Worm (Caenorhabditis elegans) whole organism, young adult: ENCODE data around the gene C18D11.6.

Experiments
- B0019.2 ChIP-seq: fragments of 200-800 bp; sonication (Bioruptor generic); conservative IDR thresholded peaks from 2 replicates; pipeline ENCODE4 v1.3.6; 2022; ENCODE audit warnings: missing genetic modification reagents, missing genetic modification characterization, missing compliant biosample characterization
- C06A6.2 ChIP-seq: fragments of 200-800 bp; sonication (Bioruptor generic); conservative IDR thresholded peaks from 2 replicates; pipeline ENCODE4 v1.3.6; 2022; ENCODE audit warnings: missing genetic modification characterization, missing compliant biosample characterization
- D2030.7 ChIP-seq: fragments of 200-800 bp; sonication (Bioruptor generic); IDR thresholded peaks from 2 replicates; pipeline ENCODE4 v1.3.6; 2022; ENCODE audit warnings: missing genetic modification reagents, missing genetic modification characterization, missing compliant biosample characterization
- F10E7.11 ChIP-seq: sonication (generic microtip); optimal IDR thresholded peaks from 2 replicates; lab custom pipeline; 2017; ENCODE audit warnings: mild to moderate bottlenecking, missing genetic modification characterization, moderate library complexity, missing compliant biosample characterization
- F49E8.2 ChIP-seq: sonication (generic microtip); optimal IDR thresholded peaks from 3 replicates; lab custom pipeline; 2017; ENCODE audit warnings: missing genetic modification characterization, mild to moderate bottlenecking, missing compliant biosample characterization, antibody characterized with exemption, moderate library complexity; ENCODE audit not compliant: insufficient read depth
- F57C9.4 ChIP-seq: sonication (generic microtip); optimal IDR thresholded peaks from 2 replicates; lab custom pipeline; 2017; ENCODE audit warnings: mild to moderate bottlenecking, missing genetic modification characterization, missing compliant biosample characterization
- K12H6.12 ChIP-seq: fragments of 200-800 bp; sonication (Bioruptor generic); optimal IDR thresholded peaks from 2 replicates; lab custom pipeline; 2018; ENCODE audit warnings: mild to moderate bottlenecking, missing genetic modification characterization, missing compliant biosample characterization
- T07F8.4 ChIP-seq: sonication (generic microtip); optimal IDR thresholded peaks from 2 replicates; lab custom pipeline; 2016; ENCODE audit warnings: mild to moderate bottlenecking, missing genetic modification characterization, moderate library complexity, missing compliant biosample characterization
- Y67H2A.10 ChIP-seq: fragments of 200-800 bp; sonication (Bioruptor generic); conservative IDR thresholded peaks from 2 replicates; pipeline ENCODE4 v1.3.6; 2022; ENCODE audit warnings: missing genetic modification reagents, missing genetic modification characterization, missing compliant biosample characterization
- ZK185.1 ChIP-seq: sonication (generic microtip); optimal IDR thresholded peaks from 2 replicates; lab custom pipeline; 2016; ENCODE audit warnings: mild to moderate bottlenecking, missing genetic modification characterization, missing compliant biosample characterization; ENCODE audit not compliant: poor library complexity, severe bottlenecking
- athp-1 ChIP-seq: sonication (generic microtip); optimal IDR thresholded peaks from 2 replicates; lab custom pipeline; 2017; ENCODE audit warnings: mild to moderate bottlenecking, missing genetic modification characterization, missing compliant biosample characterization
- attf-5 ChIP-seq: fragments of 200-800 bp; sonication (Bioruptor generic); optimal IDR thresholded peaks from 2 replicates; lab custom pipeline; 2018; ENCODE audit warnings: mild to moderate bottlenecking, missing genetic modification characterization, missing compliant biosample characterization
- bed-1 ChIP-seq: fragments of 200-800 bp; sonication (Bioruptor generic); IDR thresholded peaks from 2 replicates; pipeline ENCODE4 v1.3.6; 2022; ENCODE audit warnings: missing genetic modification reagents, missing genetic modification characterization, missing compliant biosample characterization
- ccch-3 ChIP-seq: fragments of 200-800 bp; sonication (Bioruptor generic); optimal IDR thresholded peaks from 2 replicates; lab custom pipeline; 2018; ENCODE audit warnings: mild to moderate bottlenecking, missing genetic modification characterization, missing compliant biosample characterization
- cebp-2 ChIP-seq: fragments of 200-800 bp; sonication (Bioruptor generic); IDR thresholded peaks from 2 replicates; pipeline ENCODE4 v1.3.6; 2022; ENCODE audit warnings: missing genetic modification characterization, missing compliant biosample characterization
- ceh-27 ChIP-seq: fragments of 200-800 bp; sonication (Bioruptor generic); optimal IDR thresholded peaks from 2 replicates; lab custom pipeline; 2018; ENCODE audit warnings: mild to moderate bottlenecking, missing genetic modification characterization, moderate library complexity, missing compliant biosample characterization
- ceh-40 ChIP-seq: fragments of 200-800 bp; sonication (Bioruptor generic); IDR thresholded peaks from 2 replicates; pipeline ENCODE4 v1.3.6; 2022; ENCODE audit warnings: missing genetic modification characterization, missing compliant biosample characterization
- ceh-58 ChIP-seq: fragments of 200-800 bp; sonication (Bioruptor generic); IDR thresholded peaks from 2 replicates; pipeline ENCODE4 v1.3.6; 2022; ENCODE audit warnings: missing genetic modification characterization, missing compliant biosample characterization
- chd-7 ChIP-seq: sonication (generic microtip); optimal IDR thresholded peaks from 2 replicates; lab custom pipeline; 2016; ENCODE audit warnings: mild to moderate bottlenecking, missing genetic modification characterization, moderate library complexity, missing compliant biosample characterization
- dox-1 ChIP-seq: fragments of 200-800 bp; sonication (Bioruptor generic); IDR thresholded peaks from 2 replicates; pipeline ENCODE4 v1.3.6; 2022; ENCODE audit warnings: missing genetic modification reagents, missing genetic modification characterization, missing compliant biosample characterization
- dpff-1 ChIP-seq: sonication (generic microtip); optimal IDR thresholded peaks from 2 replicates; lab custom pipeline; 2017; ENCODE audit warnings: mild to moderate bottlenecking, missing genetic modification characterization, missing compliant biosample characterization
- efl-1 ChIP-seq: fragments of 150-350 bp; optimal IDR thresholded peaks from 2 replicates; lab custom pipeline; 2014; ENCODE audit warnings: missing biosample characterization, missing genetic modification reagents, missing genetic modification characterization
- ets-4 ChIP-seq: fragments of 200-800 bp; sonication (Bioruptor generic); optimal IDR thresholded peaks from 2 replicates; lab custom pipeline; 2018; ENCODE audit warnings: mild to moderate bottlenecking, missing genetic modification characterization, missing compliant biosample characterization
- hlh-12 ChIP-seq: sonication (generic microtip); optimal IDR thresholded peaks from 2 replicates; lab custom pipeline; 2016; ENCODE audit warnings: missing genetic modification characterization, missing compliant biosample characterization
- hmg-1.2 ChIP-seq: fragments of 200-800 bp; sonication (Bioruptor generic); IDR thresholded peaks from 2 replicates; pipeline ENCODE4 v1.3.6; 2022; ENCODE audit warnings: missing genetic modification reagents, missing genetic modification characterization, missing compliant biosample characterization
- hmg-20 ChIP-seq: fragments of 200-800 bp; sonication (Bioruptor generic); IDR thresholded peaks from 2 replicates; pipeline ENCODE4 v1.3.6; 2022; ENCODE audit warnings: missing genetic modification reagents, missing genetic modification characterization, missing compliant biosample characterization
- hrde-1 ChIP-seq: sonication (generic microtip); optimal IDR thresholded peaks from 2 replicates; lab custom pipeline; 2016; ENCODE audit warnings: missing genetic modification characterization, mild to moderate bottlenecking, missing compliant biosample characterization, moderate library complexity, missing genotype, missing genetic modification reagents, borderline replicate concordance
- let-526 ChIP-seq: fragments of 200-800 bp; sonication (Bioruptor generic); IDR thresholded peaks from 2 replicates; pipeline ENCODE4 v1.3.6; 2022; ENCODE audit warnings: missing genetic modification reagents, missing genetic modification characterization, missing compliant biosample characterization
- let-607 ChIP-seq, 2 experiments: fragments of 200-800 bp in 1 of 2; sonication (Bioruptor generic) in 1 of 2; sonication (generic microtip) in 1 of 2; optimal IDR thresholded peaks; 2 replicates each; lab custom pipeline; 2016 to 2018; ENCODE audit warnings: mild to moderate bottlenecking in 2 of 2, missing compliant biosample characterization in 2 of 2, missing genetic modification characterization in 2 of 2, moderate library complexity in 2 of 2, missing genotype in 1 of 2
- madf-6 ChIP-seq: fragments of 200-800 bp; sonication (Bioruptor generic); IDR thresholded peaks from 2 replicates; pipeline ENCODE4 v1.3.6; 2022; ENCODE audit warnings: missing genetic modification reagents, missing genetic modification characterization, missing compliant biosample characterization
- madf-8 ChIP-seq: fragments of 200-800 bp; sonication (Bioruptor generic); conservative IDR thresholded peaks from 2 replicates; pipeline ENCODE4 v1.3.6; 2022; ENCODE audit warnings: missing genetic modification reagents, missing genetic modification characterization, missing compliant biosample characterization
- nhr-120 ChIP-seq: fragments of 200-800 bp; sonication (Bioruptor generic); IDR thresholded peaks from 2 replicates; pipeline ENCODE4 v1.3.6; 2022; ENCODE audit warnings: missing genetic modification characterization, missing compliant biosample characterization
- nhr-179 ChIP-seq: sonication (generic microtip); optimal IDR thresholded peaks from 2 replicates; lab custom pipeline; 2016; ENCODE audit warnings: mild to moderate bottlenecking, missing genetic modification characterization, missing compliant biosample characterization
- nhr-80 ChIP-seq: sonication (generic microtip); optimal IDR thresholded peaks from 2 replicates; lab custom pipeline; 2016; ENCODE audit warnings: missing genetic modification characterization, missing compliant biosample characterization
- pbrm-1 ChIP-seq: fragments of 200-800 bp; sonication (Bioruptor generic); IDR thresholded peaks from 2 replicates; pipeline ENCODE4 v1.3.6; 2022; ENCODE audit warnings: missing genetic modification reagents, missing genetic modification characterization, missing compliant biosample characterization
- pha-4 ChIP-seq: fragments of 150-350 bp; sonication (generic microtip); optimal IDR thresholded peaks from 2 replicates; lab custom pipeline; 2014; ENCODE audit warnings: missing biosample characterization, missing genetic modification reagents, missing genetic modification characterization
- rec-8 ChIP-seq, 2 experiments: sonication (generic microtip); optimal IDR thresholded peaks; 2 replicates each; lab custom pipeline; 2016; ENCODE audit warnings: mild to moderate bottlenecking in 2 of 2, missing genetic modification characterization in 2 of 2, missing genetic modification reagents in 2 of 2, missing genotype in 2 of 2, missing biosample characterization in 1 of 2, missing compliant biosample characterization in 1 of 2, moderate library complexity in 1 of 2
- snpc-1.1 ChIP-seq: sonication (generic microtip); optimal IDR thresholded peaks from 2 replicates; lab custom pipeline; 2017; ENCODE audit warnings: missing genetic modification characterization, mild to moderate bottlenecking, missing compliant biosample characterization, antibody characterized with exemption, moderate library complexity, missing genotype, missing genetic modification reagents; ENCODE audit not compliant: insufficient read depth
- snpc-4 ChIP-seq, 5 experiments: fragments of 150-350 bp in 1 of 5; sonication (generic microtip) in 4 of 5; optimal IDR thresholded peaks; 2 replicates each; lab custom pipeline; 2014 to 2018; ENCODE audit warnings: missing genetic modification characterization in 5 of 5, missing biosample characterization in 3 of 5, antibody characterized with exemption in 2 of 5, mild to moderate bottlenecking in 2 of 5, missing compliant biosample characterization in 2 of 5, missing genotype in 2 of 5, moderate library complexity in 2 of 5, missing genetic modification reagents in 1 of 5
- tbp1 ChIP-seq: fragments of 200-800 bp; sonication (Bioruptor generic); optimal IDR thresholded peaks from 2 replicates; lab custom pipeline; 2018; ENCODE audit warnings: mild to moderate bottlenecking, missing genetic modification characterization, missing compliant biosample characterization
- tlf-1 ChIP-seq: fragments of 200-800 bp; sonication (Bioruptor generic); optimal IDR thresholded peaks from 2 replicates; lab custom pipeline; 2018; ENCODE audit warnings: mild to moderate bottlenecking, missing genetic modification characterization, missing compliant biosample characterization
- unc-130 ChIP-seq: sonication (generic microtip); optimal IDR thresholded peaks from 2 replicates; lab custom pipeline; 2016; ENCODE audit warnings: missing genetic modification reagents, missing genetic modification characterization, missing compliant biosample characterization
- ztf-18 ChIP-seq: sonication (generic microtip); optimal IDR thresholded peaks from 2 replicates; lab custom pipeline; 2016; ENCODE audit warnings: missing genotype, mild to moderate bottlenecking, missing genetic modification characterization, missing compliant biosample characterization
- ztf-22 ChIP-seq: fragments of 200-800 bp; sonication (Bioruptor generic); optimal IDR thresholded peaks from 2 replicates; lab custom pipeline; 2018; ENCODE audit warnings: mild to moderate bottlenecking, missing genetic modification characterization, moderate library complexity, missing compliant biosample characterization
- ztf-25 ChIP-seq: fragments of 200-800 bp; sonication (Bioruptor generic); IDR thresholded peaks from 2 replicates; pipeline ENCODE4 v1.3.6; 2022; ENCODE audit warnings: missing genetic modification reagents, missing genetic modification characterization, missing compliant biosample characterization
- ztf-3 ChIP-seq: fragments of 200-800 bp; sonication (Bioruptor generic); optimal IDR thresholded peaks from 2 replicates; lab custom pipeline; 2018; ENCODE audit warnings: mild to moderate bottlenecking, missing genetic modification characterization, missing compliant biosample characterization

Gene C18D11.6

DNA sequence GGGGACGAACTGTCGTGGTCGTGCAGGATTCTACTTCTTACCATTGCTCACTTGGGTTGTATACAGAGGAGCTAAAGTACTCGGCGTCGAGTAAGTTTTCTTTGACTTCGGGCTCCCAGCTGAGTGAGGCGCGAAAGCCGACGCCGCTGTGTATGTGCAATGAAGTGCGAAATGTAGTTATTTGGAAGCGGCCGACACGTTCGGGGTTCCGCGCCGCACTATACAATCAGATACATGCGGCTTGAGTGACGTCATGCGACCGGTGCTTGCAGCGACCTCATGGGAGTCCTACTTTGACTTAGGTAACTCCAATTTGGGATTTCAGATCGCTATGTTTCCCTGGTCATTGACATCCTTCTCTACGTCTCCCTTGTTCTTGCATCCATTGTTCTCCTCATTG, 7.5 kb downstream of the C18D11.6 start:
- TF ChIP-seq Y67H2A.10 (GFP tag; lab: Robert Waterston, UW) (no peak), hmg-20 (GFP tag; lab: Robert Waterston, UW) (no peak), F57C9.4 (tag; lab: Kevin White, UChicago) (no peak), ceh-27 (GFP tag; lab: Kevin White, UChicago) (no peak), K12H6.12 (tag; lab: Kevin White, UChicago) (no peak), T07F8.4 (tag; lab: Kevin White, UChicago) (no peak), bed-1 (GFP tag; lab: Robert Waterston, UW) (no peak), unc-130 (no peak), D2030.7 (no peak), rec-8 (tag; optimal IDR thresholded peaks at IDR 0.05; lab: Kevin White, UChicago) (no peak), ztf-3 (no peak), snpc-1.1 (tag; lab: Kevin White, UChicago) (peak; percentile 49), ZK185.1 (tag; lab: Kevin White, UChicago) (no peak), madf-8 (GFP tag; lab: Robert Waterston, UW) (no peak), tlf-1 (GFP tag; lab: Kevin White, UChicago) (no peak), efl-1 (no peak), cebp-2 (no peak), nhr-179 (tag; lab: Kevin White, UChicago) (no peak), hlh-12 (tag; lab: Kevin White, UChicago) (no peak), ceh-58 (GFP tag; lab: Robert Waterston, UW) (no peak), ets-4 (GFP tag; lab: Kevin White, UChicago) (no peak), pbrm-1 (no peak), madf-6 (0 out of 2 replicates have a peak, but pooled peaks have one; percentile 7), hmg-1.2 (GFP tag; lab: Robert Waterston, UW) (peak; percentile 36; the same call in 1 of the 2 replicates), F49E8.2 (tag; lab: Kevin White, UChicago) (no peak), nhr-120 (GFP tag; lab: Robert Waterston, UW) (no peak), chd-7 (tag; lab: Kevin White, UChicago) (no peak), ztf-18 (tag; lab: Kevin White, UChicago) (no peak), snpc-4 (GFP tag; optimal IDR thresholded peaks at IDR 0.05; lab: Kevin White, UChicago) (peak; percentile 26), snpc-4 (tag; optimal IDR thresholded peaks at IDR 0.05; lab: Kevin White, UChicago) (peak in 2 of 4 experiments; percentile 80), athp-1 (tag; lab: Kevin White, UChicago) (no peak), ztf-25 (no peak), hrde-1 (tag; lab: Kevin White, UChicago) (no peak)

DNA sequence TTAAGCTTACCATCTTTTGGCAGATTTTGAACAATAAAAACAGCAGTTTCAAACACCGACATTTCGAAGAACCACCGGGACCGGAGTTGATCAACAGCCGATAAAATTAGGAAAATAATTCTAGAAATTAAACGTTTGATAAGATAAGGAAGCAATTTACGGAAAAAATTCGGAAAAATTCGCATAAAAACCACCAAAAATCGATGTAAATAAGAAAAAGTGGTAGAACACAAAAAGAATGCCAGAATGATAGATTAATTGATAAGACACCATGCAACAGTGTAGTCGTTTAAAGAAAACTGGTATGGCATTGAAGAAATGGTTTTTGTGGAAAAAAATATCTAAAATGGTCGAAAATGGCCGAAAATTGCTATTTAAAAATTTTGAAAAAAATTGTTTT, 12.1 kb downstream of the C18D11.6 start, which contains the start of gene maa-1:
TSS of gene maa-1 (minus strand) at position 120 of the 400 bp plus-strand sequence.
- TF ChIP-seq ccch-3: no peak
- TF ChIP-seq F10E7.11: no peak
- TF ChIP-seq nhr-80 (tag; lab: Kevin White, UChicago): peak; percentile 48
- TF ChIP-seq, all 124 proteins: peak for 1

DNA sequence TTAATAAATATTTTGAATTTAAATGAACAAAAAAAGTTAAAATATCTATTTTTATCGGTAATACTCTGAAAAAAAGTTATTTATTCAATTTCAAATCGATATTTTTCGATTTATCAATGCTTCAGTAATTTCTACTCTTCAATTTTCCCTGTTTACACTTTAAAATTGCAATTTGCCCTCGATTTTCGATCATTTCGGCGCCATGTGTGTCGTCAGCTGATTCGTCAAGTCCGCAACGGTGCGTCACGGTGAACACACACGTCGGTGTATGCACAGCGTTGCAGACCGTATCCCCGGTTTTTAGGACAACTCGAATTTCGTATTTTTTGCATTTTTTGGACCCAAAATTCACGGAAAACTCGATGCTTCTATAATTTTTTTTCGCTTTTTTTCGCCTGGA, 12.9 kb downstream of the C18D11.6 start, which contains the start of gene C18D11.3:
TSS of gene C18D11.3 (plus strand) at position 189 of the 400 bp plus-strand sequence.
- 0 out of 2 replicates have a peak, but pooled peaks have one; percentile 46 for TF ChIP-seq B0019.2
- TF ChIP-seq dox-1 (GFP tag; lab: Robert Waterston, UW): peak; percentile 93
- no peak for TF ChIP-seq dpff-1 (tag; lab: Kevin White, UChicago)
- TF ChIP-seq athp-1 (tag; lab: Kevin White, UChicago): peak; percentile 32
- TF ChIP-seq ceh-40 (GFP tag; lab: Robert Waterston, UW): no peak
- peak; percentile 63; the same call in 1 of the 2 replicates for TF ChIP-seq let-526 (GFP tag; lab: Robert Waterston, UW)
- TF ChIP-seq let-607 (tag; optimal IDR thresholded peaks at IDR 0.05; lab: Kevin White, UChicago): peak in 1 of 2 experiments; percentile 30
- peak; percentile 64 for TF ChIP-seq pha-4
- peak; percentile 80 for TF ChIP-seq K12H6.12 (tag; lab: Kevin White, UChicago)
- peak; percentile 66 for TF ChIP-seq tbp1 (GFP tag; lab: Kevin White, UChicago)
- peak; percentile 36 for TF ChIP-seq ztf-22
- TF ChIP-seq C06A6.2: peak; percentile 39; the same call in 1 of the 2 replicates
- TF ChIP-seq ceh-27 (GFP tag; lab: Kevin White, UChicago): peak; percentile 88
- peak; percentile 94 for TF ChIP-seq attf-5 (GFP tag; lab: Kevin White, UChicago)
- TF ChIP-seq pbrm-1: peak; percentile 81
